Worm (Caenorhabditis elegans) whole organism, L1 larva: ENCODE measurements around the gene ccm-3.

Source experiments
- aly-2 ChIP-seq: fragments of 150-350 bp; optimal IDR thresholded peaks from 2 replicates; lab custom pipeline; 2014; ENCODE audit warnings: missing biosample characterization, missing genetic modification characterization
- efl-3 ChIP-seq: fragments of 200-800 bp; sonication (Bioruptor generic); optimal IDR thresholded peaks from 2 replicates; lab custom pipeline; 2018; ENCODE audit warnings: mild to moderate bottlenecking, missing genetic modification characterization, missing compliant biosample characterization
- fkh-8 ChIP-seq: sonication (generic microtip); optimal IDR thresholded peaks from 2 replicates; lab custom pipeline; 2016; ENCODE audit warnings: mild to moderate bottlenecking, missing genetic modification characterization, missing compliant biosample characterization
- nhr-28 ChIP-seq: fragments of 150-350 bp; optimal IDR thresholded peaks from 2 replicates; lab custom pipeline; 2014; ENCODE audit warnings: missing biosample characterization, missing genetic modification characterization
- pax-3 ChIP-seq: fragments of 200-800 bp; sonication (Bioruptor generic); optimal IDR thresholded peaks from 2 replicates; lab custom pipeline; 2018; ENCODE audit warnings: mild to moderate bottlenecking, missing genetic modification characterization, moderate library complexity, missing compliant biosample characterization
- pqm-1 ChIP-seq: sonication (generic microtip); optimal IDR thresholded peaks from 3 replicates; lab custom pipeline; 2017; ENCODE audit warnings: missing biosample characterization, missing genetic modification characterization
- sox-4 ChIP-seq: sonication (generic microtip); optimal IDR thresholded peaks from 2 replicates; lab custom pipeline; 2016; ENCODE audit warnings: missing genetic modification characterization, missing compliant biosample characterization

DNA sequence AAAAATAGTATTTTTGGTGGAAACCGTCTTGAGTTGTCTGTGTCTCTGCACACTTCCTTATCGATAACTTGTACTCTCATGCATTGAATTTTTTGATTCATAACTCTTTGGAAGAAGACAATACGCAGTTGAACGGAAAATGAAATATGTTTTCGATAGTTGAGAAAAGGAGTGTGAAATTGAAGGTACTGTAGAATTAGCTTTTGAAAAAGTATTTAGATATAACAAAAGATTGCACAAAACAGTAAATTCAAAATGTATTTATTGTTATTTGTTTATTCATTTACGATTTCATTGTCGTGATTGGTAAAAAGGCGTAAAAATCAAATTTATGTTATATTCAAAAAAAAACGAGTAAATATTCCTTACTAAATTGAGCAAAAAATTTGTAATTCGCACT lies 10.6 kb downstream of the ccm-3 start, which contains the start of gene C14A4.7:
- TF ChIP-seq aly-2 = no peak
- no peak for TF ChIP-seq efl-3 (GFP tag; lab: Kevin White, UChicago)
- TF ChIP-seq nhr-28 (tag; lab: Kevin White, UChicago) = no peak
- TF ChIP-seq fkh-8 (tag; lab: Kevin White, UChicago) = no peak
- TF ChIP-seq pax-3 (tag; lab: Kevin White, UChicago) = no peak
- TF ChIP-seq sox-4 (tag; lab: Kevin White, UChicago) = no peak
- TF ChIP-seq pqm-1 (tag; lab: Kevin White, UChicago) = no peak
